Worm (Caenorhabditis elegans) whole organism, young adult: ENCODE results near the gene cutl-18.

ENCODE experiments used
- B0019.2 ChIP-seq: fragments of 200-800 bp; sonication (Bioruptor generic); conservative IDR thresholded peaks from 2 replicates; pipeline ENCODE4 v1.3.6; 2022; ENCODE audit warnings: missing genetic modification reagents, missing genetic modification characterization, missing compliant biosample characterization
- B0261.1 ChIP-seq: sonication (generic microtip); optimal IDR thresholded peaks from 2 replicates; lab custom pipeline; 2016; ENCODE audit warnings: mild to moderate bottlenecking, missing genetic modification characterization, moderate library complexity, missing compliant biosample characterization
- F37B4.10 ChIP-seq: fragments of 200-800 bp; sonication (Bioruptor generic); IDR thresholded peaks from 2 replicates; pipeline ENCODE4 v1.3.6; 2022; ENCODE audit warnings: missing genetic modification characterization, missing compliant biosample characterization
- F39B2.1 ChIP-seq: fragments of 200-800 bp; sonication (Bioruptor generic); IDR thresholded peaks from 2 replicates; pipeline ENCODE4 v1.3.6; 2022; ENCODE audit warnings: missing genetic modification reagents, missing genetic modification characterization, missing compliant biosample characterization
- K11D2.4 ChIP-seq: fragments of 200-800 bp; sonication (Bioruptor generic); IDR thresholded peaks from 2 replicates; pipeline ENCODE4 v1.3.6; 2022; ENCODE audit warnings: missing genetic modification reagents, missing genetic modification characterization, missing compliant biosample characterization
- K12H6.12 ChIP-seq: fragments of 200-800 bp; sonication (Bioruptor generic); optimal IDR thresholded peaks from 2 replicates; lab custom pipeline; 2018; ENCODE audit warnings: mild to moderate bottlenecking, missing genetic modification characterization, missing compliant biosample characterization
- Y53F4B.3 ChIP-seq: fragments of 200-800 bp; sonication (Bioruptor generic); IDR thresholded peaks from 2 replicates; pipeline ENCODE4 v1.3.6; 2022; ENCODE audit warnings: missing genetic modification reagents, missing genetic modification characterization, missing compliant biosample characterization
- Y56A3A.18 ChIP-seq: fragments of 200-800 bp; sonication (Bioruptor generic); IDR thresholded peaks from 2 replicates; pipeline ENCODE4 v1.3.6; 2022; ENCODE audit warnings: missing genetic modification reagents, missing genetic modification characterization, missing compliant biosample characterization
- Y95B8A.8 ChIP-seq: fragments of 200-800 bp; sonication (Bioruptor generic); IDR thresholded peaks from 2 replicates; pipeline ENCODE4 v1.3.6; 2022; ENCODE audit warnings: missing genetic modification reagents, missing genetic modification characterization, missing compliant biosample characterization
- ZK185.1 ChIP-seq: sonication (generic microtip); optimal IDR thresholded peaks from 2 replicates; lab custom pipeline; 2016; ENCODE audit warnings: mild to moderate bottlenecking, missing genetic modification characterization, missing compliant biosample characterization; ENCODE audit not compliant: poor library complexity, severe bottlenecking
- akir-1 ChIP-seq: fragments of 200-800 bp; sonication (Bioruptor generic); optimal IDR thresholded peaks from 2 replicates; lab custom pipeline; 2018; ENCODE audit warnings: mild to moderate bottlenecking, missing genetic modification characterization, moderate library complexity, missing compliant biosample characterization
- athp-1 ChIP-seq: sonication (generic microtip); optimal IDR thresholded peaks from 2 replicates; lab custom pipeline; 2017; ENCODE audit warnings: mild to moderate bottlenecking, missing genetic modification characterization, missing compliant biosample characterization
- attf-6 ChIP-seq: fragments of 200-800 bp; sonication (Bioruptor generic); IDR thresholded peaks from 2 replicates; pipeline ENCODE4 v1.3.6; 2022; ENCODE audit warnings: missing genetic modification reagents, missing genetic modification characterization, missing compliant biosample characterization
- bed-1 ChIP-seq: fragments of 200-800 bp; sonication (Bioruptor generic); IDR thresholded peaks from 2 replicates; pipeline ENCODE4 v1.3.6; 2022; ENCODE audit warnings: missing genetic modification reagents, missing genetic modification characterization, missing compliant biosample characterization
- ceh-40 ChIP-seq: fragments of 200-800 bp; sonication (Bioruptor generic); IDR thresholded peaks from 2 replicates; pipeline ENCODE4 v1.3.6; 2022; ENCODE audit warnings: missing genetic modification characterization, missing compliant biosample characterization
- ceh-79 ChIP-seq: sonication (generic microtip); optimal IDR thresholded peaks from 2 replicates; lab custom pipeline; 2017; ENCODE audit warnings: mild to moderate bottlenecking, missing genetic modification characterization, missing compliant biosample characterization
- ceh-91 ChIP-seq: fragments of 200-800 bp; sonication (Bioruptor generic); IDR thresholded peaks from 2 replicates; pipeline ENCODE4 v1.3.6; 2022; ENCODE audit warnings: missing genetic modification reagents, missing genetic modification characterization, missing compliant biosample characterization
- die-1 ChIP-seq: sonication (generic microtip); optimal IDR thresholded peaks from 2 replicates; lab custom pipeline; 2016; ENCODE audit warnings: missing genotype, mild to moderate bottlenecking, missing genetic modification characterization, missing compliant biosample characterization
- fkh-3 ChIP-seq: sonication (generic microtip); optimal IDR thresholded peaks from 2 replicates; lab custom pipeline; 2016; ENCODE audit warnings: mild to moderate bottlenecking, missing genetic modification characterization, missing compliant biosample characterization
- gei-17 ChIP-seq: fragments of 200-800 bp; sonication (Bioruptor generic); optimal IDR thresholded peaks from 2 replicates; lab custom pipeline; 2018; ENCODE audit warnings: mild to moderate bottlenecking, missing genetic modification characterization, missing compliant biosample characterization
- hlh-12 ChIP-seq: sonication (generic microtip); optimal IDR thresholded peaks from 2 replicates; lab custom pipeline; 2016; ENCODE audit warnings: missing genetic modification characterization, missing compliant biosample characterization
- hrde-1 ChIP-seq: sonication (generic microtip); optimal IDR thresholded peaks from 2 replicates; lab custom pipeline; 2016; ENCODE audit warnings: missing genetic modification characterization, mild to moderate bottlenecking, missing compliant biosample characterization, moderate library complexity, missing genotype, missing genetic modification reagents, borderline replicate concordance
- lin-26 ChIP-seq: fragments of 200-800 bp; sonication (Bioruptor generic); IDR thresholded peaks from 2 replicates; pipeline ENCODE4 v1.3.6; 2022; ENCODE audit warnings: missing genetic modification reagents, missing genetic modification characterization, missing compliant biosample characterization
- lin-35 ChIP-seq, 3 experiments: fragments of 150-350 bp in 2 of 3; sonication (generic microtip) in 1 of 3; optimal IDR thresholded peaks; 2 replicates each; lab custom pipeline; 2014 to 2018; ENCODE audit warnings: missing biosample characterization in 3 of 3, missing genetic modification characterization in 3 of 3, missing genetic modification reagents in 3 of 3
- lsy-27 ChIP-seq: sonication (generic microtip); optimal IDR thresholded peaks from 2 replicates; lab custom pipeline; 2017; ENCODE audit warnings: missing genetic modification characterization, mild to moderate bottlenecking, missing compliant biosample characterization, antibody characterized with exemption, missing genotype, borderline replicate concordance; ENCODE audit not compliant: insufficient read depth
- madf-10 ChIP-seq: sonication (generic microtip); optimal IDR thresholded peaks from 2 replicates; lab custom pipeline; 2016; ENCODE audit warnings: mild to moderate bottlenecking, missing genetic modification characterization, missing compliant biosample characterization
- mes-4 ChIP-seq: sonication (generic microtip); optimal IDR thresholded peaks from 2 replicates; lab custom pipeline; 2016; ENCODE audit warnings: missing genotype, missing genetic modification characterization, missing compliant biosample characterization
- nfyb-1 ChIP-seq: fragments of 200-800 bp; sonication (Bioruptor generic); IDR thresholded peaks from 2 replicates; pipeline ENCODE4 v1.3.6; 2022; ENCODE audit warnings: missing genetic modification reagents, missing genetic modification characterization, missing compliant biosample characterization
- nhr-120 ChIP-seq: fragments of 200-800 bp; sonication (Bioruptor generic); IDR thresholded peaks from 2 replicates; pipeline ENCODE4 v1.3.6; 2022; ENCODE audit warnings: missing genetic modification characterization, missing compliant biosample characterization
- nhr-27 ChIP-seq: fragments of 200-800 bp; sonication (Bioruptor generic); optimal IDR thresholded peaks from 2 replicates; lab custom pipeline; 2018; ENCODE audit warnings: mild to moderate bottlenecking, missing genetic modification characterization, moderate library complexity, missing compliant biosample characterization
- nhr-90 ChIP-seq: sonication (generic microtip); optimal IDR thresholded peaks from 2 replicates; lab custom pipeline; 2016; ENCODE audit warnings: missing genotype, mild to moderate bottlenecking, missing genetic modification characterization, missing compliant biosample characterization
- rcor-1 ChIP-seq: fragments of 200-800 bp; sonication (Bioruptor generic); IDR thresholded peaks from 2 replicates; pipeline ENCODE4 v1.3.6; 2022; ENCODE audit warnings: missing genetic modification reagents, missing genetic modification characterization, missing compliant biosample characterization
- rpc-1 ChIP-seq, 2 experiments: fragments of 150-350 bp in 1 of 2; sonication (generic microtip) in 1 of 2; optimal IDR thresholded peaks; 2 replicates each; lab custom pipeline; 2014 to 2018; ENCODE audit warnings: missing biosample characterization in 1 of 2, missing genetic modification characterization in 1 of 2, missing genetic modification reagents in 1 of 2, missing genotype in 1 of 2
- sdz-38 ChIP-seq: sonication (generic microtip); optimal IDR thresholded peaks from 2 replicates; lab custom pipeline; 2016; ENCODE audit warnings: missing genotype, missing genetic modification characterization, missing compliant biosample characterization
- unc-130 ChIP-seq: sonication (generic microtip); optimal IDR thresholded peaks from 2 replicates; lab custom pipeline; 2016; ENCODE audit warnings: missing genetic modification reagents, missing genetic modification characterization, missing compliant biosample characterization
- unc-62 ChIP-seq: fragments of 150-350 bp; optimal IDR thresholded peaks from 2 replicates; lab custom pipeline; 2014; ENCODE audit warnings: missing biosample characterization, missing genetic modification reagents, missing genetic modification characterization
- xnd-1 ChIP-seq: sonication (generic microtip); optimal IDR thresholded peaks from 2 replicates; lab custom pipeline; 2016; ENCODE audit warnings: missing genotype, missing genetic modification reagents, missing genetic modification characterization, missing compliant biosample characterization
- zim-3 ChIP-seq: sonication (generic microtip); optimal IDR thresholded peaks from 2 replicates; lab custom pipeline; 2017; ENCODE audit warnings: mild to moderate bottlenecking, missing genetic modification characterization, moderate library complexity, missing compliant biosample characterization
- ztf-6 ChIP-seq: fragments of 200-800 bp; sonication (Bioruptor generic); IDR thresholded peaks from 2 replicates; pipeline ENCODE4 v1.3.6; 2022; ENCODE audit warnings: missing genetic modification reagents, missing genetic modification characterization, missing compliant biosample characterization

The cutl-18 gene

ce11 chrV:11304879-11305278, 11.8 kb downstream of the cutl-18 start, which contains the start of gene srh-45:
TSS of gene srh-45 (minus strand) at chrV:11304979.
- TF ChIP-seq zim-3 (tag; lab: Kevin White, UChicago), result no peak
- no peak for TF ChIP-seq B0261.1 (tag; lab: Kevin White, UChicago)
- TF ChIP-seq K12H6.12 (tag; lab: Kevin White, UChicago), result no peak
- no peak for TF ChIP-seq nfyb-1 (GFP tag; lab: Robert Waterston, UW)
- no peak for TF ChIP-seq akir-1 (GFP tag; lab: Kevin White, UChicago)
- TF ChIP-seq madf-10 (tag; lab: Kevin White, UChicago), result no peak
- no peak for TF ChIP-seq lin-35 (GFP tag; optimal IDR thresholded peaks at IDR 0.05; lab: Kevin White, UChicago)
- no peak for TF ChIP-seq hrde-1 (tag; lab: Kevin White, UChicago)
- TF ChIP-seq hlh-12 (tag; lab: Kevin White, UChicago), result no peak
- TF ChIP-seq rcor-1 (GFP tag; lab: Robert Waterston, UW), result no peak
- TF ChIP-seq unc-62 (GFP tag; lab: Kevin White, UChicago), result no peak
- TF ChIP-seq ceh-91 (GFP tag; lab: Robert Waterston, UW), result no peak
- no peak for TF ChIP-seq fkh-3 (tag; lab: Kevin White, UChicago)

- TF ChIP-seq nhr-120 (no peak), fkh-3 (tag; lab: Kevin White, UChicago) (no peak), rpc-1 (optimal IDR thresholded peaks at IDR 0.05; lab: Kevin White, UChicago) (no peak), rpc-1 (tag; optimal IDR thresholded peaks at IDR 0.05; lab: Kevin White, UChicago) (no peak), Y56A3A.18 (GFP tag; lab: Robert Waterston, UW) (no peak), nhr-27 (tag; lab: Kevin White, UChicago) (no peak), K11D2.4 (no peak), Y95B8A.8 (no peak), sdz-38 (tag; lab: Kevin White, UChicago) (no peak), bed-1 (GFP tag; lab: Robert Waterston, UW) (no peak), unc-130 (GFP tag; lab: Kevin White, UChicago) (no peak), die-1 (tag; lab: Kevin White, UChicago) (no peak), madf-10 (tag; lab: Kevin White, UChicago) (no peak), B0019.2 (GFP tag; lab: Robert Waterston, UW) (no peak), nhr-90 (tag; lab: Kevin White, UChicago) (no peak), lin-35 (GFP tag; optimal IDR thresholded peaks at IDR 0.05; lab: Kevin White, UChicago) (no peak)
Measured at ce11 chrV:11304200-11304599, 12.5 kb downstream of the cutl-18 start.

- TF ChIP-seq athp-1 (tag; lab: Kevin White, UChicago), result no peak
- no peak for TF ChIP-seq nhr-120
- no peak for TF ChIP-seq attf-6 (GFP tag; lab: Robert Waterston, UW)
- no peak for TF ChIP-seq lin-35 (GFP tag; optimal IDR thresholded peaks at IDR 0.05; lab: Kevin White, UChicago)
- no peak for TF ChIP-seq ztf-6 (GFP tag; lab: Robert Waterston, UW)
- no peak for TF ChIP-seq Y53F4B.3 (GFP tag; lab: Robert Waterston, UW)
- no peak for TF ChIP-seq K11D2.4
- TF ChIP-seq lsy-27 (tag; lab: Kevin White, UChicago), result no peak
- TF ChIP-seq F37B4.10 (GFP tag; lab: Robert Waterston, UW), result no peak
- no peak for TF ChIP-seq ceh-79 (tag; lab: Kevin White, UChicago)
- TF ChIP-seq lin-26 (GFP tag; lab: Robert Waterston, UW), result no peak
- no peak for TF ChIP-seq unc-130 (GFP tag; lab: Kevin White, UChicago)
- TF ChIP-seq ceh-40 (GFP tag; lab: Robert Waterston, UW), result no peak
- no peak for TF ChIP-seq xnd-1 (tag; lab: Kevin White, UChicago)
- no peak for TF ChIP-seq F39B2.1 (GFP tag; lab: Robert Waterston, UW)
- TF ChIP-seq gei-17 (GFP tag; lab: Kevin White, UChicago), result no peak
- TF ChIP-seq mes-4 (tag; lab: Kevin White, UChicago), result no peak
- TF ChIP-seq ZK185.1 (tag; lab: Kevin White, UChicago), result no peak
Measured at ce11 chrV:11302698-11303097, 14.0 kb downstream of the cutl-18 start, which contains the start of gene srh-46. TSS of gene srh-46 (minus strand) at chrV:11302886.
